Worm (Caenorhabditis elegans): ENCODE measurements around the gene pafo-1.

ce11 chrV:11562643-11563042 lies 41.1 kb downstream of the pafo-1 start, which contains the start of gene srx-86:
- TF ChIP-seq pqm-1 (tag; optimal IDR thresholded peaks at IDR 0.05) (no peak), ceh-31 (tag; optimal IDR thresholded peaks at IDR 0.05) (no peak), rnt-1 (tag; optimal IDR thresholded peaks at IDR 0.05) (no peak), ama-1 (optimal IDR thresholded peaks at IDR 0.05) (no peak), pha-4 (tag; optimal IDR thresholded peaks at IDR 0.05) (no peak), syd-9 (tag; optimal IDR thresholded peaks at IDR 0.05) (no peak)

All from whole organism, late embryonic.